Fruit fly (Drosophila melanogaster): ENCODE results near the gene Ugt37D1.

Ugt37D1 gene

DNA sequence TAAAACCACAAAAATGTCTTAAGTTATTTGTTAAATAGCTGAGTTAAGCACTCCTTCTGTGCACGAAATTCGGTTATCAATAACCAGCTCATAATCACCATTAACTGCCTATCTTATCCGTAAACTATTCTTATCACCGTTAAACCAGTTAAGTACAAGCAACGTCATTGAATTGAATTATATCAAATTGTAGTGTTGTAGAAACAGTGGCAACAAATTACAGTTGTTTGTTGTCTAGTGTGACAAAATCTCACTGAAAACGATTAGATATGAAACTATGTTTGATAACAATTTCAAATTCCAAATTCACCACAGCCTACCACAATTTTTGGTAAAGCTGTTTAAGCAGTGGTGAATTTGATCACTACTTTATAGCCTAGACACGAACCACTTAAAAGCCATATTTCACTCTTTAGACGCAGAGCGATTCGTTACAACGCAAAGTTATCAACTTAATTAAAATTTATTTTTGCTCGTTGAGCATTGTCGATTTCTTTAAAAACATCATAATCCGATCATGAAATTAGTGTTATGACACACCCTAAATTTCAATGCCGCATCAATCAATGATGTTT lies 2.8 kb downstream of the Ugt37D1 start:
- no peak for TF ChIP-seq noc (tag; optimal IDR thresholded peaks at IDR 0.05)

- TF ChIP-seq noc (tag; optimal IDR thresholded peaks at IDR 0.05), result no peak
These were observed 4.8 kb downstream of the Ugt37D1 start for dm6 chr2L:16803638-16804037.

DNA sequence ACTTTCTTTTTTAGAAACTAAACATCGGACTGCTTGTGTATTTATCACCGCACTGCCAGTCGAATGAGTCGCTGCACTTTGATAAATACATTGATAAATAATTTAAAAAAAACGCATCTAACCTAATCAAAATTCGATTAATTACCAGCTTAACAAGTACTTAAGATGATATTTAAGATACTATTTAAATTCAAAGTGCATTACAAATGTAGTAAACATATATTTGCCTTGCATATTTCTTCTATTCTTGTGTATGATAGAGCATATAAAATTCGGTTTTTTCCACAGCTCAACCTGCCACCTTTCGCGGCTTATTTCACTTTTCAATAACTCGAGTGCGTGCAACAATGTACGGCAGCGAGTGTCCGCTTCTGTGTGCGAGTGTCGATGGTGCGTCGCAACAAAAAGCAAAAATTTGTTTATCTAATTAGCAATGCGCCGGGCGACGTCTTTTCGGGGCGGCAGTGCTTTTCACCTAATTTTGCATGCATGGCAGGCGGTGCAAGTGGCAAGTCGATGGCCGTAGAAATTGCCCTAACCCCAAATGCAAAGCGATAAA lies 5.6 kb downstream of the Ugt37D1 start, which contains the start of gene CG13272:
TSS of gene CG13272 (plus strand) at position 509 of the 559 bp plus-strand sequence.
- no peak for TF ChIP-seq noc (tag; optimal IDR thresholded peaks at IDR 0.05)

- no peak for TF ChIP-seq noc (tag; optimal IDR thresholded peaks at IDR 0.05)
These were observed 9.9 kb downstream of the Ugt37D1 start for dm6 chr2L:16808752-16809151.

DNA sequence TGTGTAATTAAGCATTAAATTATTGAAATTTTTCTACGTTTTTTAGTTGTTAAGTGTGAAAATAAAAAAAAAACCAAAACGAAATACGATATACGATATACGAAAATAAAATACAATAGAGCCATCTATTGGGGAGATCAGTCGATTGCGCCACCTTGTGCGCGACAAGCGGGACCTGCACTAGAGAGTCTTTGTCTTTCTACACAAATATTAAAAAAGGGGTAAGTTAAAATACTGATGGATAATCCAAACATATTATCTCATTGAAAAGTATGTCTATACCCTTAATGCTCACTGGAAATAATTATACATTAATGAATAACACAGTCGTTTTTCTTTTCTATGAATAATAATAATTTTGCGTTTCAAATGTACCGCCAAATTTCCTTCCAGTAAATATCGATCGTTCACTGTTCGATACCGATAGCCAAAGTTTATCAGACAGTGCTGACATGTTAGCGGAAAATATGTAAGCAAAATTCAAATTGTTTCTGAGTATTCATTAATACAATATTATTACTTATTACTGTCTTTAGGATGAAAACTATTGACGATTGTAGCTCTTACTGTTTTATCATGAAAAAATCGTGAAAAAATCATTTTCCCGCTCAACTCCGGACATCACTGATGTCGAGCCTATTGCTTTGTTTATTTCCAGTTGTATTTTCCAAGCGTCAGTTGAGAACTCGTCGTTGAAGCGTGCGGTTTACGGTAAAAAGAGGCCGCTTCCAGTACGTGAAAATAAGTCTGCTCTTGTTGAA lies 17.3 kb downstream of the Ugt37D1 start, which contains the start of gene mdy:
TSS of gene mdy (plus strand) at position 672 of the 761 bp plus-strand sequence.
- TF ChIP-seq noc (tag; optimal IDR thresholded peaks at IDR 0.05), result no peak

DNA sequence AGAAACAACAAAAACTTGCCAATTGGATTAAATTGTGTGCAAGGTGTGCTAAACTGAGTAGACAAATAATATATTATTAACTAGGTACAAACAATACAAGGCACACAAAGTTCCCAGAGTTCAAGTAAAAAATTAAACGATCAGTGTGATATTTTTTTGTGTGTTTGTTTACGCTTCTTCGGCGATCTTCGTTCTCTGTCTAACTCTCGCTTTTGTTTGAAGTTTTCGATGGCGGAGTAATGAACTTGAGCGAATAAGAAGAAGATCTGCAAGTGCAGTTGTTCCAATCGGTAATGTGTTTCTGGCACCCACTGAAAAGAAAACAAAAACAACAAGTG lies 17.9 kb downstream of the Ugt37D1 start:
- no peak for TF ChIP-seq noc (tag; optimal IDR thresholded peaks at IDR 0.05)

- peak; percentile 65 for TF ChIP-seq noc (tag; optimal IDR thresholded peaks at IDR 0.05)
These were observed 18.7 kb downstream of the Ugt37D1 start for dm6 chr2L:16817421-16818101.

- TF ChIP-seq noc (tag; optimal IDR thresholded peaks at IDR 0.05), result no peak
These were observed 19.6 kb downstream of the Ugt37D1 start for dm6 chr2L:16818335-16818973.

- TF ChIP-seq noc (tag; optimal IDR thresholded peaks at IDR 0.05), result peak; percentile 93
These were observed 20.9 kb downstream of the Ugt37D1 start for dm6 chr2L:16819714-16820113.

- no peak for TF ChIP-seq noc (tag; optimal IDR thresholded peaks at IDR 0.05)
These were observed 22.2 kb downstream of the Ugt37D1 start, which contains the start of gene CG13280 for dm6 chr2L:16820993-16821392. Gene CG13280 (minus strand): TSS chr2L:16821093.

DNA sequence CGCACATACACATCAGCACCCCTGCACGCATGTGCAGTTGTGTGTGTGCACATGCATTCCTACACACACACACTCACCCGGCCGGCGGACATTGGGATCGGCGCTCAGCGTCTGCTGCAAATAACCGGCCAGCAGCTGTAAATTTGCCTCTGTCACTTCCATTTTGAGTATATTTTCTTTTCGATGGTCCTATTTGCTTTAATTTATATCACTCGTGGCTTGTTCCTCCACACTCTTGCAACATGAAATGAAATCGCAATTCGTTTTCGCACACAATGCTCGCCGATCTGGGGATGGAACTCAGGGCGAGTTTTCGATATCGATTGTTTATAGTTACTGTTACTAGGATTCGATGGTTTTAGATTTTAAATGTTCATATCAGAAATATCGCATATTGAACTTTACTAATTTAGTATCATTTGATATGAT lies 26.1 kb downstream of the Ugt37D1 start, which contains the start of gene Cse1:
TSS of gene Cse1 (minus strand) at position 303 of the 429 bp plus-strand sequence.
- TF ChIP-seq noc (tag; optimal IDR thresholded peaks at IDR 0.05), result peak; percentile 31

- TF ChIP-seq noc (tag; optimal IDR thresholded peaks at IDR 0.05), result no peak
These were observed 28.2 kb downstream of the Ugt37D1 start, which contains the start of gene AspRS-m for dm6 chr2L:16826872-16827506. Gene AspRS-m (plus strand): TSS chr2L:16827078.

dm6 chr2L:16834402-16834801 lies 35.6 kb downstream of the Ugt37D1 start, which contains the start of gene CG13282:
Gene CG13282 (minus strand): TSS chr2L:16834502.
- no peak for TF ChIP-seq noc (tag; optimal IDR thresholded peaks at IDR 0.05)

- no peak for TF ChIP-seq noc (tag; optimal IDR thresholded peaks at IDR 0.05)
These were observed 38.3 kb downstream of the Ugt37D1 start, which contains the start of gene Nepl9 for dm6 chr2L:16837158-16837557. Gene Nepl9 (minus strand): TSS chr2L:16837258.

DNA sequence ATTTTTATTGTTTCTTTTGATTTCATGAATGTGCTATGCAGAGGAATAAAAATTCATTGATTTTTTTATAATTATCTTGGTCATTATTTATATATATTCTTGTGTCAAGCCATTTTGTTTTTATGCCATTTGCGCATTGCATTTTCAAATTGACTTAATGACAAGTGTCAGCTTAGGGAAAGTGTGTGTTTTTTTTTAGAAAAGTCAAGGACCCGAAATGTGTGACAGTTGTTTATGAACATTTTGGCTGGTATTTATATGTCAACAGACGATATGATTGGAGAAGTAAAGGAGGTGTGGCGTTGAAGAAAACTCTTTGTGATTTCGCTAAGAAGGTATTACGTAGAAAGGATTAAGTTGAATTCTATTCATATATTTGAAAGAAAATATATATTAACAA lies 38.8 kb downstream of the Ugt37D1 start, which contains the start of the genes SclA and SclB:
TSS of gene SclA (plus strand) at position 301 of the 400 bp plus-strand sequence.
TSS of gene SclB (plus strand) at position 301 of the 400 bp plus-strand sequence.
- no peak for TF ChIP-seq noc (tag; optimal IDR thresholded peaks at IDR 0.05)
